Worm (Caenorhabditis elegans): ENCODE data around the gene Y47D3A.20.

ce11 chrIII:11241583-11242187, 33.2 kb upstream of the Y47D3A.20 start:
- TF ChIP-seq him-1 (tag; optimal IDR thresholded peaks at IDR 0.05) (no peak), W03F9.2 (tag; optimal IDR thresholded peaks at IDR 0.05) (no peak)
